Fruit fly (Drosophila melanogaster) whole organism, prepupa: Measurements from ENCODE around the gene btn.

Experiments
- CG4318 ChIP-seq: fragments of 200-800 bp; sonication (Bioruptor generic); optimal IDR thresholded peaks from 3 replicates; lab custom pipeline; 2017; ENCODE audit warnings: missing biosample characterization, mild to moderate bottlenecking, missing genetic modification characterization
- CG6808 ChIP-seq: fragments of 200-800 bp; sonication (Bioruptor generic); optimal IDR thresholded peaks from 3 replicates; lab custom pipeline; 2017; ENCODE audit warnings: missing biosample characterization, missing genetic modification characterization, mild to moderate bottlenecking, moderate library complexity, missing genetic modification reagents
- acj6 ChIP-seq: fragments of 200-800 bp; sonication (Bioruptor generic); optimal IDR thresholded peaks from 3 replicates; lab custom pipeline; 2016; ENCODE audit warnings: missing biosample characterization, missing genetic modification characterization
- dac ChIP-seq: fragments of 200-800 bp; sonication (Bioruptor generic); optimal IDR thresholded peaks from 2 replicates; lab custom pipeline; 2017; ENCODE audit warnings: missing biosample characterization, mild to moderate bottlenecking, missing genetic modification characterization
- net ChIP-seq: fragments of 200-800 bp; sonication (Bioruptor generic); optimal IDR thresholded peaks from 3 replicates; lab custom pipeline; 2016; ENCODE audit warnings: missing biosample characterization, missing genetic modification characterization

DNA sequence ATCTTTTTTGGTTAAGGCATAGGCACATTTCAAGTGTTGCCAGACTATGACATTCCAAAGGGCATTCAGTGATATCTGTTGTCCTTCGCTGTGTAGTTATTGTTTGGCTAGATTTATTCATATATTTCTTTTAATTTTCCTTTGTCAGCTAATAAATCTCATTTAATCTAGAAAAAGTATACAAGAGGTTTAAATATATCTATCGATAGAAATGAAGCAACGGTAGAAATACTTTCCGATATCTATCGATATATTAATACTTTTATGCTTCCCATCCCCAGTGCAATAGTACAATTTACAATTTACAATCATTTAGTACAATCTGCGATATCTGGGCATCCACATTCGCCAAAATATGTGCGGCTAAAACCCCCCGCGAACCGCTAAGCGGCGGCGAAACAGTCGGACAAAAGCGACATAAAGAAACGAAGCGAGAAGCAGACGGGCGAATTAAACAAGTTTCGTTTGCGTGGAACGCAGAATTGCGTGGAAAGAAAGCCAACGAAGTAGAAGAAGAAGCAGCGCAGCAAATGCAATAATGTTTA, 1.1 kb upstream of the btn start, which contains the start of gene Efa6:
- TF ChIP-seq acj6 (GFP tag; lab: Kevin White, UChicago) (no peak), CG4318 (GFP tag; lab: Kevin White, UChicago) (no peak), CG6808 (GFP tag; lab: Kevin White, UChicago) (peak; percentile 8), dac (no peak), net (GFP tag; lab: Kevin White, UChicago) (no peak)
